Worm (Caenorhabditis elegans) whole organism, mixed stage, embryonic: ENCODE data around the gene Y71H2B.8.

Experiments used
- bed-3 ChIP-seq: fragments of 200-800 bp; sonication (Bioruptor generic); optimal IDR thresholded peaks from 3 replicates; lab custom pipeline; 2018; ENCODE audit warnings: mild to moderate bottlenecking, missing genetic modification characterization, moderate library complexity, missing compliant biosample characterization
- ceh-43 ChIP-seq: fragments of 200-800 bp; sonication (Bioruptor generic); optimal IDR thresholded peaks from 2 replicates; lab custom pipeline; 2018; ENCODE audit warnings: mild to moderate bottlenecking, missing genetic modification characterization, moderate library complexity, missing compliant biosample characterization
- elt-1 ChIP-seq: sonication (generic microtip); optimal IDR thresholded peaks from 2 replicates; lab custom pipeline; 2017; ENCODE audit warnings: missing genetic modification characterization, mild to moderate bottlenecking, missing compliant biosample characterization, antibody characterized with exemption, moderate library complexity, borderline replicate concordance; ENCODE audit not compliant: insufficient read depth
- lin-13 ChIP-seq: fragments of 150-350 bp; optimal IDR thresholded peaks from 2 replicates; lab custom pipeline; 2014; ENCODE audit warnings: missing biosample characterization, missing genetic modification characterization
- mab-5 ChIP-seq: fragments of 150-350 bp; optimal IDR thresholded peaks from 2 replicates; lab custom pipeline; 2014; ENCODE audit warnings: missing biosample characterization, missing genetic modification characterization
- nhr-76 ChIP-seq: sonication (generic microtip); optimal IDR thresholded peaks from 2 replicates; lab custom pipeline; 2017; ENCODE audit warnings: missing biosample characterization, missing genetic modification characterization
- ztf-11 ChIP-seq: fragments of 150-350 bp; optimal IDR thresholded peaks from 2 replicates; lab custom pipeline; 2014; ENCODE audit warnings: missing biosample characterization, missing genetic modification characterization

Gene Y71H2B.8

DNA sequence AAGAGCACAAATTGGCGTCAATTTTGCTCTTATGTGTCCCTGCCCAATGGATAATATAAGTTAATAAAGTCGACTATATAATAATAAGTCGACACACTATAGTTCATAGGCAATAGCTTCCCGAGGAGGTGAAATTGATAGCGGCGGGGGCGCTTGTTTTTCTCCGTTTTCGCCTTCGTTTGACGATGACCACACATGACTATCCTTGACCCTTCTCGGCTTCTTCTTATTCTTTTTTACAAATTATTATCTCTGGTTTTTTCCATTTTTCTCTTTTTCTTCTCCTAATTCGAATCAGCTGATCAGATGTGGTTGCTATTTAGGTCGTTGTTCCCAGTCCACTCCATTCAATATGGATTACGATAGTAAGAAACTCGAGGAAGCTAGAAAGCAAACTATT lies 49.6 kb downstream of the Y71H2B.8 start, which contains the start of gene acbp-8:
TSS of gene acbp-8 (plus strand) at position 324 of the 400 bp plus-strand sequence.
- TF ChIP-seq elt-1 (tag; lab: Kevin White, UChicago) (no peak), lin-13 (tag; lab: Kevin White, UChicago) (no peak), ztf-11 (no peak), mab-5 (tag; lab: Kevin White, UChicago) (no peak), ceh-43 (GFP tag; lab: Kevin White, UChicago) (no peak), nhr-76 (tag; lab: Kevin White, UChicago) (no peak), bed-3 (GFP tag; lab: Kevin White, UChicago) (no peak)
